Worm (Caenorhabditis elegans) whole organism, late embryonic: ENCODE data around the gene M05D6.9.

ENCODE experiments used
- C08G9.2 ChIP-seq: sonication (generic microtip); optimal IDR thresholded peaks from 2 replicates; lab custom pipeline; 2016; ENCODE audit warnings: mild to moderate bottlenecking, missing genetic modification characterization, moderate library complexity, missing compliant biosample characterization
- C38D4.7 ChIP-seq: fragments of 200-800 bp; sonication (Bioruptor generic); optimal IDR thresholded peaks from 2 replicates; lab custom pipeline; 2018; ENCODE audit warnings: mild to moderate bottlenecking, missing genetic modification characterization, moderate library complexity, missing compliant biosample characterization
- K02D7.2 ChIP-seq: sonication (generic microtip); optimal IDR thresholded peaks from 2 replicates; lab custom pipeline; 2017; ENCODE audit warnings: mild to moderate bottlenecking, missing genetic modification characterization, missing compliant biosample characterization
- K09A11.1 ChIP-seq: sonication (generic microtip); optimal IDR thresholded peaks from 2 replicates; lab custom pipeline; 2017; ENCODE audit warnings: antibody characterized with exemption, mild to moderate bottlenecking, missing genetic modification characterization, missing compliant biosample characterization; ENCODE audit not compliant: insufficient read depth
- T23F11.4 ChIP-seq: fragments of 200-800 bp; sonication (Bioruptor generic); optimal IDR thresholded peaks from 2 replicates; lab custom pipeline; 2018; ENCODE audit warnings: mild to moderate bottlenecking, missing genetic modification characterization, missing compliant biosample characterization
- ceh-18 ChIP-seq: sonication (generic microtip); optimal IDR thresholded peaks from 2 replicates; lab custom pipeline; 2016; ENCODE audit warnings: missing genetic modification characterization, missing compliant biosample characterization
- ceh-22 ChIP-seq: sonication (generic microtip); optimal IDR thresholded peaks from 2 replicates; lab custom pipeline; 2017; ENCODE audit warnings: missing biosample characterization, missing genetic modification characterization
- ceh-24 ChIP-seq: sonication (generic microtip); optimal IDR thresholded peaks from 2 replicates; lab custom pipeline; 2016; ENCODE audit warnings: mild to moderate bottlenecking, missing genetic modification characterization, missing compliant biosample characterization
- ceh-31 ChIP-seq: sonication (generic microtip); optimal IDR thresholded peaks from 2 replicates; lab custom pipeline; 2016; ENCODE audit warnings: missing genetic modification characterization, missing compliant biosample characterization
- ceh-34 ChIP-seq: sonication (generic microtip); optimal IDR thresholded peaks from 2 replicates; lab custom pipeline; 2016; ENCODE audit warnings: mild to moderate bottlenecking, missing genetic modification characterization, missing compliant biosample characterization
- ceh-48 ChIP-seq: sonication (generic microtip); optimal IDR thresholded peaks from 2 replicates; lab custom pipeline; 2016; ENCODE audit warnings: missing genetic modification characterization, inconsistent platforms, missing compliant biosample characterization
- che-1 ChIP-seq: sonication (generic microtip); optimal IDR thresholded peaks from 2 replicates; lab custom pipeline; 2016; ENCODE audit warnings: mild to moderate bottlenecking, missing genetic modification characterization, missing compliant biosample characterization
- dve-1 ChIP-seq: sonication (generic microtip); optimal IDR thresholded peaks from 2 replicates; lab custom pipeline; 2017; ENCODE audit warnings: antibody characterized with exemption, mild to moderate bottlenecking, missing genetic modification characterization, missing compliant biosample characterization
- elt-2 ChIP-seq: sonication (generic microtip); optimal IDR thresholded peaks from 2 replicates; lab custom pipeline; 2016; ENCODE audit warnings: missing genetic modification reagents, missing genetic modification characterization, missing compliant biosample characterization
- elt-4 ChIP-seq: sonication (generic microtip); optimal IDR thresholded peaks from 2 replicates; lab custom pipeline; 2016; ENCODE audit warnings: missing genetic modification characterization, missing compliant biosample characterization
- ets-4 ChIP-seq: sonication (generic microtip); optimal IDR thresholded peaks from 2 replicates; lab custom pipeline; 2016; ENCODE audit warnings: missing genetic modification characterization, missing compliant biosample characterization
- eyg-1 ChIP-seq: sonication (generic microtip); optimal IDR thresholded peaks from 2 replicates; lab custom pipeline; 2016; ENCODE audit warnings: missing genotype, missing genetic modification characterization, missing compliant biosample characterization
- fkh-6 ChIP-seq: sonication (generic microtip); optimal IDR thresholded peaks from 2 replicates; lab custom pipeline; 2016; ENCODE audit warnings: missing genetic modification characterization, missing compliant biosample characterization
- gmeb-2 ChIP-seq: sonication (generic microtip); optimal IDR thresholded peaks from 2 replicates; lab custom pipeline; 2016; ENCODE audit warnings: missing genetic modification characterization, inconsistent platforms, missing compliant biosample characterization
- hlh-13 ChIP-seq: fragments of 200-800 bp; sonication (Bioruptor generic); optimal IDR thresholded peaks from 2 replicates; lab custom pipeline; 2018; ENCODE audit warnings: mild to moderate bottlenecking, missing genetic modification characterization, missing compliant biosample characterization
- hlh-30 ChIP-seq: sonication (generic microtip); optimal IDR thresholded peaks from 2 replicates; lab custom pipeline; 2017; ENCODE audit warnings: antibody characterized with exemption, missing genetic modification characterization, missing compliant biosample characterization; ENCODE audit not compliant: insufficient read depth
- hlh-6 ChIP-seq: sonication (generic microtip); optimal IDR thresholded peaks from 2 replicates; lab custom pipeline; 2016; ENCODE audit warnings: missing genotype, missing genetic modification characterization, missing compliant biosample characterization
- lim-6 ChIP-seq: sonication (generic microtip); optimal IDR thresholded peaks from 2 replicates; lab custom pipeline; 2016; ENCODE audit warnings: missing genetic modification characterization, missing compliant biosample characterization
- nfya-1 ChIP-seq: sonication (generic microtip); optimal IDR thresholded peaks from 2 replicates; lab custom pipeline; 2017; ENCODE audit warnings: missing genetic modification characterization, mild to moderate bottlenecking, missing compliant biosample characterization, antibody characterized with exemption, moderate library complexity
- nhr-11 ChIP-seq: fragments of 150-350 bp; optimal IDR thresholded peaks from 2 replicates; lab custom pipeline; 2014; ENCODE audit warnings: missing biosample characterization, missing genetic modification characterization
- odd-2 ChIP-seq: sonication (generic microtip); optimal IDR thresholded peaks from 2 replicates; lab custom pipeline; 2017; ENCODE audit warnings: antibody characterized with exemption, mild to moderate bottlenecking, missing genetic modification characterization, missing compliant biosample characterization
- pat-9 ChIP-seq: fragments of 200-800 bp; sonication (Bioruptor generic); optimal IDR thresholded peaks from 2 replicates; lab custom pipeline; 2018; ENCODE audit warnings: mild to moderate bottlenecking, missing genetic modification characterization, moderate library complexity, missing compliant biosample characterization
- pax-1 ChIP-seq: fragments of 150-350 bp; optimal IDR thresholded peaks from 2 replicates; lab custom pipeline; 2014; ENCODE audit warnings: missing biosample characterization, missing genetic modification characterization
- pqm-1 ChIP-seq: sonication (generic microtip); optimal IDR thresholded peaks from 2 replicates; lab custom pipeline; 2016; ENCODE audit warnings: missing genetic modification characterization, missing compliant biosample characterization
- pros-1 ChIP-seq: fragments of 150-350 bp; optimal IDR thresholded peaks from 2 replicates; lab custom pipeline; 2014; ENCODE audit warnings: missing biosample characterization, missing genetic modification reagents, missing genetic modification characterization
- rnt-1 ChIP-seq: sonication (generic microtip); optimal IDR thresholded peaks from 2 replicates; lab custom pipeline; 2016; ENCODE audit warnings: missing genetic modification characterization, missing compliant biosample characterization
- sox-2 ChIP-seq: fragments of 200-800 bp; sonication (Bioruptor generic); IDR thresholded peaks from 2 replicates; pipeline ENCODE4 v1.3.6; 2022; ENCODE audit warnings: missing genetic modification reagents, missing genetic modification characterization, missing compliant biosample characterization
- tbx-2 ChIP-seq: sonication (generic microtip); optimal IDR thresholded peaks from 2 replicates; lab custom pipeline; 2016; ENCODE audit warnings: missing genetic modification characterization, missing compliant biosample characterization
- unc-42 ChIP-seq: sonication (generic microtip); optimal IDR thresholded peaks from 2 replicates; lab custom pipeline; 2016; ENCODE audit warnings: missing genotype, missing genetic modification characterization, missing compliant biosample characterization
- unc-55 ChIP-seq: sonication (generic microtip); optimal IDR thresholded peaks from 2 replicates; lab custom pipeline; 2017; ENCODE audit warnings: missing biosample characterization, missing genetic modification reagents, missing genetic modification characterization
- zip-5 ChIP-seq: sonication (generic microtip); optimal IDR thresholded peaks from 2 replicates; lab custom pipeline; 2016; ENCODE audit warnings: missing genetic modification characterization, missing compliant biosample characterization

The M05D6.9 gene

ce11 chrII:8481033-8481708 lies 12.9 kb upstream of the M05D6.9 start:
- TF ChIP-seq pat-9 (tag; lab: Kevin White, UChicago): no peak
- no peak for TF ChIP-seq ceh-31 (tag; lab: Kevin White, UChicago)
- TF ChIP-seq ceh-18: no peak
- TF ChIP-seq lim-6 (tag; lab: Kevin White, UChicago): no peak
- TF ChIP-seq ets-4 (tag; lab: Kevin White, UChicago): no peak
- no peak for TF ChIP-seq pros-1 (tag; lab: Kevin White, UChicago)
- TF ChIP-seq zip-5 (tag; lab: Kevin White, UChicago): no peak
- TF ChIP-seq K09A11.1 (tag; lab: Kevin White, UChicago): no peak
- no peak for TF ChIP-seq elt-4 (tag; lab: Kevin White, UChicago)
- no peak for TF ChIP-seq ceh-48
- TF ChIP-seq elt-2: peak; percentile 21
- no peak for TF ChIP-seq eyg-1 (tag; lab: Kevin White, UChicago)
- TF ChIP-seq pqm-1 (tag; lab: Kevin White, UChicago): no peak
- TF ChIP-seq C08G9.2 (tag; lab: Kevin White, UChicago): no peak
- TF ChIP-seq hlh-13 (GFP tag; lab: Kevin White, UChicago): no peak
- TF ChIP-seq pax-1 (tag; lab: Kevin White, UChicago): peak; percentile 74
- TF ChIP-seq nfya-1 (tag; lab: Kevin White, UChicago): no peak
- no peak for TF ChIP-seq gmeb-2 (tag; lab: Kevin White, UChicago)
- TF ChIP-seq rnt-1: peak; percentile 11
- no peak for TF ChIP-seq T23F11.4 (GFP tag; lab: Kevin White, UChicago)
- TF ChIP-seq unc-55 (GFP tag; lab: Kevin White, UChicago): peak; percentile 30
- TF ChIP-seq nhr-11 (tag; lab: Kevin White, UChicago): no peak
- no peak for TF ChIP-seq hlh-6 (tag; lab: Kevin White, UChicago)
- no peak for TF ChIP-seq che-1 (tag; lab: Kevin White, UChicago)
- no peak for TF ChIP-seq ceh-22 (tag; lab: Kevin White, UChicago)
- no peak for TF ChIP-seq hlh-30 (tag; lab: Kevin White, UChicago)
- no peak for TF ChIP-seq sox-2
- TF ChIP-seq odd-2 (tag; lab: Kevin White, UChicago): no peak
- TF ChIP-seq ceh-34: no peak
- TF ChIP-seq K02D7.2: no peak

DNA sequence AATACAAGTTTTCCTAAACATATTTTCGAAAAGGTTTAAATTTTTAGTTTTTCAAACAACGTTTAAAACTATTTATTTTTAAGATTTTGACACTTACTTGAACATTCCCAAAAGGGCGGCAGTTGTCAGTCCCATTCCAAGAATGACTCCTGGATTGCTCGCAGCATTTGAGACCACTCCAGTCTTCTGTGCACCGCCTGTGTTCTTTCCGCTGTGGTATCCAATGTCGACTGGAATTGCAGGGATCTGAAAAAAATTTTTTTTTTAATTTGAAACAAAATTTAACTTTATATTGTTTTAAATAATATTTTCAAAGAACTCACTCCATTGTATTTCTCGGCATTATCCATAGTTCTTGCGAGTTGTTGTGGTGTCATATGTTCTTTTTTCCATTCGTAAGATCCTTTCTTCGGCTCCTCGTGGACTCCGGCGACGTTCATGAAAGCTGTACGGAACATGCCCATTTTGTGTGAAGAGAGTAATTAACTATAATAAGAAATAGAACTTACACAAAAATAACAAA lies 12.3 kb upstream of the M05D6.9 start, which contains the start of gene M05D6.5:
M05D6.5 (minus strand) TSS at position 473 of the 523 bp plus-strand sequence.
- TF ChIP-seq rnt-1: no peak
- no peak for TF ChIP-seq C38D4.7 (GFP tag; lab: Kevin White, UChicago)
- TF ChIP-seq che-1 (tag; lab: Kevin White, UChicago): no peak
- TF ChIP-seq tbx-2 (tag; lab: Kevin White, UChicago): no peak
- TF ChIP-seq fkh-6 (tag; lab: Kevin White, UChicago): no peak
- no peak for TF ChIP-seq ceh-22 (tag; lab: Kevin White, UChicago)
- no peak for TF ChIP-seq hlh-13 (GFP tag; lab: Kevin White, UChicago)
- TF ChIP-seq, all 69 proteins: peak for 0

DNA sequence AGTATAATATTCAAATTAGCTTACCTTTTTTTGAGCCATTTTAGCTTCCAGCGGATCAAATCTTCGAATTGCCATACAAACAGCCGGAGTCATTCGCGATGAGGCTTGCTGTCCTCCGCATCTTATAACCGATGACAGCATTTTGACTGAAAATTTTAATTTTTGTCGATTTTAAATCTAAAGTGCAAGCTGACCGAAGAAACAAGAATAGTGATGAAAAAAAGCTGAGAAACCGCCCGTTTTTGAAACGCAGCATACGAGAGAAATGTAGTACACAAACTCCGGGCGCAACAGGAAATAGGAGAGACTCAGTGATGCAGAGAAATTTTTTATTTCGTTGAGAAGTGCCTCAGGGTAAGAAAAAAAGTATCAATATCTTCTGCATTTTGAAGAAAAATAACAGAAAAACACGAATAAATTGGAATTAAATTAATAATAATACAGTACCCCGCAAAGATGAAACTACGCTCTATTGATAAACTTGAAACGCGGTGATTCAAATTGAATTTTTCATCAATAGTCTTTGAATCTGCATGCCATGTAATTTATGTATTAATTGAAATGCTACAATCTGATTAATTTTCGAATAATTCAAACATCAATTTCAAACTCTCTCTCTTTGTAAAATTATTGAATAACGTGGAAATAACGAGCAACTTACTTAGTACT lies 10.8 kb upstream of the M05D6.9 start:
- TF ChIP-seq nfya-1 (tag; lab: Kevin White, UChicago) (peak; percentile 0), unc-42 (tag; lab: Kevin White, UChicago) (peak; percentile 31), dve-1 (peak; percentile 4), ceh-24 (tag; lab: Kevin White, UChicago) (no peak)
